Worm (Caenorhabditis elegans) whole organism, young adult: Measurements from ENCODE around the gene C25B8.8.

Source experiments
- B0019.2 ChIP-seq: fragments of 200-800 bp; sonication (Bioruptor generic); conservative IDR thresholded peaks from 2 replicates; pipeline ENCODE4 v1.3.6; 2022; ENCODE audit warnings: missing genetic modification reagents, missing genetic modification characterization, missing compliant biosample characterization
- B0336.3 ChIP-seq: fragments of 200-800 bp; sonication (Bioruptor generic); IDR thresholded peaks from 2 replicates; pipeline ENCODE4 v1.3.6; 2022; ENCODE audit warnings: missing genetic modification characterization, missing compliant biosample characterization
- C06A6.2 ChIP-seq: fragments of 200-800 bp; sonication (Bioruptor generic); conservative IDR thresholded peaks from 2 replicates; pipeline ENCODE4 v1.3.6; 2022; ENCODE audit warnings: missing genetic modification characterization, missing compliant biosample characterization
- F22D6.2 ChIP-seq: sonication (generic microtip); optimal IDR thresholded peaks from 2 replicates; lab custom pipeline; 2016; ENCODE audit warnings: mild to moderate bottlenecking, missing genetic modification characterization, missing compliant biosample characterization
- F23B12.7 ChIP-seq: sonication (generic microtip); optimal IDR thresholded peaks from 2 replicates; lab custom pipeline; 2017; ENCODE audit warnings: missing genetic modification characterization, mild to moderate bottlenecking, missing compliant biosample characterization, antibody characterized with exemption, moderate library complexity; ENCODE audit not compliant: insufficient read depth
- F33H1.4 ChIP-seq: fragments of 200-800 bp; sonication (Bioruptor generic); IDR thresholded peaks from 2 replicates; pipeline ENCODE4 v1.3.6; 2022; ENCODE audit warnings: missing genetic modification reagents, missing genetic modification characterization, missing compliant biosample characterization
- F37B4.10 ChIP-seq: fragments of 200-800 bp; sonication (Bioruptor generic); IDR thresholded peaks from 2 replicates; pipeline ENCODE4 v1.3.6; 2022; ENCODE audit warnings: missing genetic modification characterization, missing compliant biosample characterization
- F49E8.2 ChIP-seq: sonication (generic microtip); optimal IDR thresholded peaks from 3 replicates; lab custom pipeline; 2017; ENCODE audit warnings: missing genetic modification characterization, mild to moderate bottlenecking, missing compliant biosample characterization, antibody characterized with exemption, moderate library complexity; ENCODE audit not compliant: insufficient read depth
- F52B5.7 ChIP-seq: sonication (generic microtip); optimal IDR thresholded peaks from 2 replicates; lab custom pipeline; 2016; ENCODE audit warnings: mild to moderate bottlenecking, missing genetic modification characterization, missing compliant biosample characterization
- Y53G8AR.9 ChIP-seq: fragments of 200-800 bp; sonication (Bioruptor generic); conservative IDR thresholded peaks from 2 replicates; pipeline ENCODE4 v1.3.6; 2022; ENCODE audit warnings: missing genetic modification reagents, missing genetic modification characterization, missing compliant biosample characterization
- Y56A3A.18 ChIP-seq: fragments of 200-800 bp; sonication (Bioruptor generic); IDR thresholded peaks from 2 replicates; pipeline ENCODE4 v1.3.6; 2022; ENCODE audit warnings: missing genetic modification reagents, missing genetic modification characterization, missing compliant biosample characterization
- Y79H2A.3 ChIP-seq: fragments of 200-800 bp; sonication (Bioruptor generic); conservative IDR thresholded peaks from 2 replicates; pipeline ENCODE4 v1.3.6; 2022; ENCODE audit warnings: missing genetic modification reagents, missing genetic modification characterization, missing compliant biosample characterization
- Y95B8A.8 ChIP-seq: fragments of 200-800 bp; sonication (Bioruptor generic); IDR thresholded peaks from 2 replicates; pipeline ENCODE4 v1.3.6; 2022; ENCODE audit warnings: missing genetic modification reagents, missing genetic modification characterization, missing compliant biosample characterization
- ZK185.1 ChIP-seq: sonication (generic microtip); optimal IDR thresholded peaks from 2 replicates; lab custom pipeline; 2016; ENCODE audit warnings: mild to moderate bottlenecking, missing genetic modification characterization, missing compliant biosample characterization; ENCODE audit not compliant: poor library complexity, severe bottlenecking
- akir-1 ChIP-seq: fragments of 200-800 bp; sonication (Bioruptor generic); optimal IDR thresholded peaks from 2 replicates; lab custom pipeline; 2018; ENCODE audit warnings: mild to moderate bottlenecking, missing genetic modification characterization, moderate library complexity, missing compliant biosample characterization
- atf-7 ChIP-seq: sonication (generic microtip); optimal IDR thresholded peaks from 2 replicates; lab custom pipeline; 2017; ENCODE audit warnings: mild to moderate bottlenecking, missing genetic modification characterization, missing compliant biosample characterization
- athp-1 ChIP-seq: sonication (generic microtip); optimal IDR thresholded peaks from 2 replicates; lab custom pipeline; 2017; ENCODE audit warnings: mild to moderate bottlenecking, missing genetic modification characterization, missing compliant biosample characterization
- cebp-1 ChIP-seq, 2 experiments: fragments of 200-800 bp in 1 of 2; sonication (Bioruptor generic) in 1 of 2; sonication (generic microtip) in 1 of 2; IDR thresholded peaks in 1 of 2; optimal IDR thresholded peaks in 1 of 2; 2 replicates each; pipeline versions ENCODE4 v1.3.6 to Lab custom; 2017 to 2022; ENCODE audit warnings: missing compliant biosample characterization in 2 of 2, missing genetic modification characterization in 2 of 2, mild to moderate bottlenecking in 1 of 2, missing genetic modification reagents in 1 of 2, moderate library complexity in 1 of 2
- cebp-2 ChIP-seq: fragments of 200-800 bp; sonication (Bioruptor generic); IDR thresholded peaks from 2 replicates; pipeline ENCODE4 v1.3.6; 2022; ENCODE audit warnings: missing genetic modification characterization, missing compliant biosample characterization
- ceh-100 ChIP-seq: fragments of 200-800 bp; sonication (Bioruptor generic); IDR thresholded peaks from 2 replicates; pipeline ENCODE4 v1.3.6; 2022; ENCODE audit warnings: missing genetic modification reagents, missing genetic modification characterization, missing compliant biosample characterization
- chd-7 ChIP-seq: sonication (generic microtip); optimal IDR thresholded peaks from 2 replicates; lab custom pipeline; 2016; ENCODE audit warnings: mild to moderate bottlenecking, missing genetic modification characterization, moderate library complexity, missing compliant biosample characterization
- die-1 ChIP-seq: sonication (generic microtip); optimal IDR thresholded peaks from 2 replicates; lab custom pipeline; 2016; ENCODE audit warnings: missing genotype, mild to moderate bottlenecking, missing genetic modification characterization, missing compliant biosample characterization
- dox-1 ChIP-seq: fragments of 200-800 bp; sonication (Bioruptor generic); IDR thresholded peaks from 2 replicates; pipeline ENCODE4 v1.3.6; 2022; ENCODE audit warnings: missing genetic modification reagents, missing genetic modification characterization, missing compliant biosample characterization
- efl-1 ChIP-seq: fragments of 150-350 bp; optimal IDR thresholded peaks from 2 replicates; lab custom pipeline; 2014; ENCODE audit warnings: missing biosample characterization, missing genetic modification reagents, missing genetic modification characterization
- ekl-4 ChIP-seq: fragments of 200-800 bp; sonication (Bioruptor generic); IDR thresholded peaks from 2 replicates; pipeline ENCODE4 v1.3.6; 2022; ENCODE audit warnings: missing genetic modification reagents, missing genetic modification characterization, missing compliant biosample characterization
- him-1 ChIP-seq: sonication (generic microtip); optimal IDR thresholded peaks from 2 replicates; lab custom pipeline; 2016; ENCODE audit warnings: missing genotype, missing genetic modification reagents, missing genetic modification characterization, missing compliant biosample characterization
- hlh-26 ChIP-seq: fragments of 200-800 bp; sonication (Bioruptor generic); conservative IDR thresholded peaks from 2 replicates; pipeline ENCODE4 v1.3.6; 2022; ENCODE audit warnings: missing genetic modification reagents, missing genetic modification characterization, missing compliant biosample characterization
- hmg-1.2 ChIP-seq: fragments of 200-800 bp; sonication (Bioruptor generic); IDR thresholded peaks from 2 replicates; pipeline ENCODE4 v1.3.6; 2022; ENCODE audit warnings: missing genetic modification reagents, missing genetic modification characterization, missing compliant biosample characterization
- hmg-20 ChIP-seq: fragments of 200-800 bp; sonication (Bioruptor generic); IDR thresholded peaks from 2 replicates; pipeline ENCODE4 v1.3.6; 2022; ENCODE audit warnings: missing genetic modification reagents, missing genetic modification characterization, missing compliant biosample characterization
- hrde-1 ChIP-seq: sonication (generic microtip); optimal IDR thresholded peaks from 2 replicates; lab custom pipeline; 2016; ENCODE audit warnings: missing genetic modification characterization, mild to moderate bottlenecking, missing compliant biosample characterization, moderate library complexity, missing genotype, missing genetic modification reagents, borderline replicate concordance
- lag-1 ChIP-seq: fragments of 200-800 bp; sonication (Bioruptor generic); IDR thresholded peaks from 2 replicates; pipeline ENCODE4 v1.3.6; 2022; ENCODE audit warnings: missing genetic modification reagents, missing genetic modification characterization, missing compliant biosample characterization
- let-607 ChIP-seq, 2 experiments: fragments of 200-800 bp in 1 of 2; sonication (Bioruptor generic) in 1 of 2; sonication (generic microtip) in 1 of 2; optimal IDR thresholded peaks; 2 replicates each; lab custom pipeline; 2016 to 2018; ENCODE audit warnings: mild to moderate bottlenecking in 2 of 2, missing compliant biosample characterization in 2 of 2, missing genetic modification characterization in 2 of 2, moderate library complexity in 2 of 2, missing genotype in 1 of 2
- lin-54 ChIP-seq: fragments of 200-800 bp; sonication (Bioruptor generic); optimal IDR thresholded peaks from 2 replicates; lab custom pipeline; 2018; ENCODE audit warnings: mild to moderate bottlenecking, missing genetic modification characterization, missing compliant biosample characterization
- lsl-1 ChIP-seq: fragments of 200-800 bp; sonication (Bioruptor generic); optimal IDR thresholded peaks from 2 replicates; lab custom pipeline; 2018; ENCODE audit warnings: mild to moderate bottlenecking, missing genetic modification characterization, moderate library complexity, missing compliant biosample characterization
- madf-10 ChIP-seq: sonication (generic microtip); optimal IDR thresholded peaks from 2 replicates; lab custom pipeline; 2016; ENCODE audit warnings: mild to moderate bottlenecking, missing genetic modification characterization, missing compliant biosample characterization
- madf-3 ChIP-seq: fragments of 200-800 bp; sonication (Bioruptor generic); IDR thresholded peaks from 2 replicates; pipeline ENCODE4 v1.3.6; 2022; ENCODE audit warnings: missing genetic modification reagents, missing genetic modification characterization, missing compliant biosample characterization
- pbrm-1 ChIP-seq: fragments of 200-800 bp; sonication (Bioruptor generic); IDR thresholded peaks from 2 replicates; pipeline ENCODE4 v1.3.6; 2022; ENCODE audit warnings: missing genetic modification reagents, missing genetic modification characterization, missing compliant biosample characterization
- rcor-1 ChIP-seq: fragments of 200-800 bp; sonication (Bioruptor generic); IDR thresholded peaks from 2 replicates; pipeline ENCODE4 v1.3.6; 2022; ENCODE audit warnings: missing genetic modification reagents, missing genetic modification characterization, missing compliant biosample characterization
- repo-1 ChIP-seq: sonication (generic microtip); optimal IDR thresholded peaks from 2 replicates; lab custom pipeline; 2017; ENCODE audit warnings: mild to moderate bottlenecking, missing genetic modification characterization, missing compliant biosample characterization
- rpc-1 ChIP-seq, 2 experiments: fragments of 150-350 bp in 1 of 2; sonication (generic microtip) in 1 of 2; optimal IDR thresholded peaks; 2 replicates each; lab custom pipeline; 2014 to 2018; ENCODE audit warnings: missing biosample characterization in 1 of 2, missing genetic modification characterization in 1 of 2, missing genetic modification reagents in 1 of 2, missing genotype in 1 of 2
- sptf-2 ChIP-seq: fragments of 200-800 bp; sonication (Bioruptor generic); optimal IDR thresholded peaks from 2 replicates; lab custom pipeline; 2018; ENCODE audit warnings: mild to moderate bottlenecking, missing genetic modification characterization, missing compliant biosample characterization
- tlf-1 ChIP-seq: fragments of 200-800 bp; sonication (Bioruptor generic); optimal IDR thresholded peaks from 2 replicates; lab custom pipeline; 2018; ENCODE audit warnings: mild to moderate bottlenecking, missing genetic modification characterization, missing compliant biosample characterization
- unc-62 ChIP-seq: fragments of 150-350 bp; optimal IDR thresholded peaks from 2 replicates; lab custom pipeline; 2014; ENCODE audit warnings: missing biosample characterization, missing genetic modification reagents, missing genetic modification characterization
- xnd-1 ChIP-seq: sonication (generic microtip); optimal IDR thresholded peaks from 2 replicates; lab custom pipeline; 2016; ENCODE audit warnings: missing genotype, missing genetic modification reagents, missing genetic modification characterization, missing compliant biosample characterization
- ztf-22 ChIP-seq: fragments of 200-800 bp; sonication (Bioruptor generic); optimal IDR thresholded peaks from 2 replicates; lab custom pipeline; 2018; ENCODE audit warnings: mild to moderate bottlenecking, missing genetic modification characterization, moderate library complexity, missing compliant biosample characterization

The C25B8.8 gene

DNA sequence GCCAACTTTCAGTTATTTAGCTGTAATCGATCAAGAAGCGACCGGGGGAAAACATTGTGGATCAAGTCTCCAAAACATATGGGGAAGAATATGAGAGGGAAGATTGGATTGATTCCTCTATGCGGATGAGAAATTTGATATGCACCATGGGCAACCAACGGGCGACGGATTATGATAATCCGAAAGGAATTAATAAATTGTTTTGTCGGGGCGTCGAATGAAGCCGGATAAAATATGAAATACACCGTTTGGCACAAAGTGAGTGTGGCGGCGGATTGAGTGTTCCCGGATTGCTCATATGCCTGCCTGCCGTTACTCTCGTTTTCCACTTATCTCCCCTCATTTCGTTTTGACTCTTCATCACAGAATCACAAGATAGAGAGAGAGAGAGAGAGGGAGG is 566 bp upstream of the C25B8.8 start:
- TF ChIP-seq Y95B8A.8 (GFP tag; lab: Robert Waterston, UW): peak; percentile 52; the same call in 1 of the 2 replicates
- TF ChIP-seq ztf-22 (GFP tag; lab: Kevin White, UChicago): peak; percentile 24
- 0 out of 2 replicates have a peak, but pooled peaks have one; percentile 54 for TF ChIP-seq hmg-20 (GFP tag; lab: Robert Waterston, UW)
- peak; percentile 33 for TF ChIP-seq ZK185.1
- peak; percentile 4; the same call in 1 of the 2 replicates for TF ChIP-seq hmg-1.2
- peak; percentile 78 for TF ChIP-seq B0336.3 (GFP tag; lab: Robert Waterston, UW)
- peak; percentile 41 for TF ChIP-seq madf-10 (tag; lab: Kevin White, UChicago)
- TF ChIP-seq unc-62: no peak
- peak; percentile 4 for TF ChIP-seq chd-7 (tag; lab: Kevin White, UChicago)
- TF ChIP-seq madf-3 (GFP tag; lab: Robert Waterston, UW): 0 out of 2 replicates have a peak, but pooled peaks have one; percentile 43
- TF ChIP-seq F52B5.7 (tag; lab: Kevin White, UChicago): peak; percentile 9
- 0 out of 2 replicates have a peak, but pooled peaks have one; percentile 15 for TF ChIP-seq ceh-100 (GFP tag; lab: Robert Waterston, UW)
- no peak for TF ChIP-seq hrde-1 (tag; lab: Kevin White, UChicago)
- peak; percentile 76; the same call in 1 of the 2 replicates for TF ChIP-seq Y53G8AR.9
- TF ChIP-seq repo-1: peak; percentile 96
- peak; percentile 75; the same call in 1 of the 2 replicates for TF ChIP-seq cebp-2 (GFP tag; lab: Robert Waterston, UW)
- no peak for TF ChIP-seq lin-54 (GFP tag; lab: Kevin White, UChicago)
- TF ChIP-seq cebp-1 (GFP tag; IDR thresholded peaks at IDR 0.05; lab: Robert Waterston, UW): no peak
- TF ChIP-seq cebp-1 (tag; optimal IDR thresholded peaks at IDR 0.05; lab: Kevin White, UChicago): peak; percentile 45
- 0 out of 2 replicates have a peak, but pooled peaks have one; percentile 5 for TF ChIP-seq dox-1 (GFP tag; lab: Robert Waterston, UW)
- peak; percentile 62; the same call in 1 of the 2 replicates for TF ChIP-seq Y56A3A.18 (GFP tag; lab: Robert Waterston, UW)
- no peak for TF ChIP-seq akir-1
- TF ChIP-seq rpc-1 (optimal IDR thresholded peaks at IDR 0.05; lab: Kevin White, UChicago): no peak
- no peak for TF ChIP-seq rpc-1 (tag; optimal IDR thresholded peaks at IDR 0.05; lab: Kevin White, UChicago)
- peak; percentile 64 for TF ChIP-seq atf-7 (tag; lab: Kevin White, UChicago)
- TF ChIP-seq Y79H2A.3: no peak
- TF ChIP-seq tlf-1: peak; percentile 57
- peak; percentile 18; the same call in 1 of the 2 replicates for TF ChIP-seq ekl-4 (GFP tag; lab: Robert Waterston, UW)

DNA sequence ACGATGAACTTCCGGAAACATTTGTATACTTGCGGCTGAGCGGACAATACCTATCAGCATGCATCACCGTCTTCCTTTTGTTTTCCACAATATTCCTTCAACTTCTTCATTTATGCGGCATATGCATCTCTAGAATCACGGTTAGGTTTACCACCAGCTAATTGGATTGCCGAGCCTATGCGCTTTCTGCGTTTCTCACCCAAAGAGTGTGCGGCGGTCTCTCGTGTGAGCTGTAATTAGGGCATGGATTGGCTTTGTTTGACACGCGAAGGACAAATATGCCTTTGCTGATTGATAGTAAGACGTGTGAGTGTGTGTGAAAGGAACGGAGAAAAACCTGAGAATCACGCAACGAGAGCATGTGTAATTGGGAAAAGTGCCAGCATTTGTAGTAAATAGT is 3.7 kb downstream of the C25B8.8 start:
- TF ChIP-seq F23B12.7 (tag; lab: Kevin White, UChicago) (no peak), F33H1.4 (GFP tag; lab: Robert Waterston, UW) (no peak), sptf-2 (GFP tag; lab: Kevin White, UChicago) (no peak), rcor-1 (GFP tag; lab: Robert Waterston, UW) (no peak), athp-1 (no peak), pbrm-1 (GFP tag; lab: Robert Waterston, UW) (no peak), xnd-1 (tag; lab: Kevin White, UChicago) (no peak), dox-1 (GFP tag; lab: Robert Waterston, UW) (0 out of 2 replicates have a peak, but pooled peaks have one; percentile 17), lsl-1 (GFP tag; lab: Kevin White, UChicago) (no peak)

DNA sequence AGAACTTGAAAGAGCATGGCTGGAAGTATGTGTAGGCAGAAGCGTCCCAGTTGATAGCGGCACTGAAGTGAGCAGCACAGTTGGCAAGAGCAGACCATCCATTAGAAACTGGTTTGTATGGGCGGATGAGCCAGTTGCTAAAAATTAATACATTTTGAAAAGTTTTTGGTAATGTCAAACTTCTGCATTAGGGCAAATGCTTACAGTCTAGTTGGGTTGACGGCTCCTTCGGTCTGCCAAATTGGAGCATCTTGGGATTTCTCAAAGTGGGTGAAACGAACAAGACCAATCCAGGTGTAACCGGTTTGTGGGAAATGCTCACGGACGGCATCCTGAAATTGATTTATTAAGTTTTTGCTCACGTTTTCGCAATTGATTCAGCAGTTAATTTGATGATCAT is 7.8 kb downstream of the C25B8.8 start:
- no peak for TF ChIP-seq B0019.2 (GFP tag; lab: Robert Waterston, UW)
- TF ChIP-seq efl-1 (GFP tag; lab: Kevin White, UChicago): no peak
- TF ChIP-seq xnd-1 (tag; lab: Kevin White, UChicago): no peak
- TF ChIP-seq let-607 (tag; optimal IDR thresholded peaks at IDR 0.05; lab: Kevin White, UChicago): no peak
- TF ChIP-seq C06A6.2 (GFP tag; lab: Robert Waterston, UW): no peak
- no peak for TF ChIP-seq hlh-26
- TF ChIP-seq him-1 (tag; lab: Kevin White, UChicago): no peak
- no peak for TF ChIP-seq lag-1 (GFP tag; lab: Robert Waterston, UW)
- TF ChIP-seq F22D6.2 (tag; lab: Kevin White, UChicago): no peak
- no peak for TF ChIP-seq F37B4.10
- no peak for TF ChIP-seq die-1 (tag; lab: Kevin White, UChicago)
- no peak for TF ChIP-seq F49E8.2 (tag; lab: Kevin White, UChicago)
